Fruit fly (Drosophila melanogaster) whole organism, pupa: ENCODE data around the gene Chrac-14.

Experiments used
- CG15710 ChIP-seq: fragments of 200-800 bp; sonication (Bioruptor generic); optimal IDR thresholded peaks from 2 replicates; lab custom pipeline; 2018; ENCODE audit warnings: missing biosample characterization, mild to moderate bottlenecking, missing genetic modification characterization, moderate library complexity
- CG17806 ChIP-seq: fragments of 200-800 bp; sonication (Bioruptor generic); optimal IDR thresholded peaks from 2 replicates; lab custom pipeline; 2018; ENCODE audit warnings: missing biosample characterization, mild to moderate bottlenecking, missing genetic modification characterization, moderate library complexity
- CG34367 ChIP-seq: fragments of 200-800 bp; sonication (Bioruptor generic); optimal IDR thresholded peaks from 2 replicates; lab custom pipeline; 2018; ENCODE audit warnings: missing biosample characterization, mild to moderate bottlenecking, missing genetic modification characterization
- D1 ChIP-seq: fragments of 200-800 bp; sonication (Bioruptor generic); optimal IDR thresholded peaks from 2 replicates; lab custom pipeline; 2018; ENCODE audit warnings: missing biosample characterization, mild to moderate bottlenecking, missing genetic modification characterization, moderate library complexity
- Ets98B ChIP-seq: fragments of 200-800 bp; sonication (Bioruptor generic); IDR thresholded peaks from 2 replicates; pipeline ENCODE4 v1.3.6; 2022; ENCODE audit warnings: missing biosample characterization, missing genetic modification characterization
- Pif1B ChIP-seq: fragments of 200-800 bp; sonication (Bioruptor generic); optimal IDR thresholded peaks from 3 replicates; lab custom pipeline; 2016; ENCODE audit warnings: missing biosample characterization, missing genetic modification characterization

DNA sequence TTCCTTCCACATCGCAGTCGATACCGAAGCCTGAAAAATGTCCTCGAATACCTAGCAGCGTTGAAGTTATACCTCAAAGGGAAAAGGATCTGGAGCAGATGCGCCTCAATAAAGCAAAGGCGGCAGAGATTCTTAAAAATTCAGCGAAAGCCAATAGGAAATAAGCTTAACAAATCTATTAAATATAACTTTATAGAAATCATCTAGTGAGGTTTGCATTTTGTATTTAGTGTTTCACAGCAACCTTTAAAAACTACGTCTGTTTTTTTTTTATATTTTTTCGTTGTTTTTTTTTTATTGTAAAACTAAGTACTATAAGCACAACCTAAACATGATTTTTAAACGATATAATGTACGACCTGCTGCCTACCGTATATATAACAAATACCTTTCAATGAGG lies 4.9 kb downstream of the Chrac-14 start, which contains the start of gene CG31897:
- TF ChIP-seq CG17806 (tag; lab: Kevin White, UChicago) (no peak), Ets98B (GFP tag; lab: Robert Waterston, UW) (no peak), CG15710 (tag; lab: Kevin White, UChicago) (no peak), Pif1B (no peak), CG34367 (tag; lab: Kevin White, UChicago) (no peak), D1 (tag; lab: Kevin White, UChicago) (no peak)
